Worm (Caenorhabditis elegans): ENCODE results near the gene W04E12.4.

The W04E12.4 gene

ce11 chrV:19759282-19759681, 15.9 kb downstream of the W04E12.4 start:
- TF ChIP-seq lin-15B (tag; optimal IDR thresholded peaks at IDR 0.05) (no peak), fkh-10 (GFP tag; optimal IDR thresholded peaks at IDR 0.05) (no peak), nhr-67 (tag; optimal IDR thresholded peaks at IDR 0.05) (no peak), egl-27 (tag; optimal IDR thresholded peaks at IDR 0.05) (no peak), hmg-11 (tag; optimal IDR thresholded peaks at IDR 0.05) (no peak), unc-39 (tag; optimal IDR thresholded peaks at IDR 0.05) (no peak), ztf-4 (tag; optimal IDR thresholded peaks at IDR 0.05) (no peak), lin-39 (tag; optimal IDR thresholded peaks at IDR 0.05) (no peak), nhr-12 (tag; optimal IDR thresholded peaks at IDR 0.05) (no peak), ceh-28 (tag; optimal IDR thresholded peaks at IDR 0.05) (no peak), fos-1 (tag; optimal IDR thresholded peaks at IDR 0.05) (no peak)

- TF ChIP-seq ceh-9 (tag; optimal IDR thresholded peaks at IDR 0.05) (no peak), ZK546.5 (tag; optimal IDR thresholded peaks at IDR 0.05) (no peak), elt-1 (tag; optimal IDR thresholded peaks at IDR 0.05) (no peak), zag-1 (tag; optimal IDR thresholded peaks at IDR 0.05) (no peak), nhr-43 (tag; optimal IDR thresholded peaks at IDR 0.05; ENCODE audit: poor library complexity, severe bottlenecking) (no peak), lin-15B (tag; optimal IDR thresholded peaks at IDR 0.05) (no peak), unc-62 (GFP tag; optimal IDR thresholded peaks at IDR 0.05) (no peak), fkh-10 (GFP tag; optimal IDR thresholded peaks at IDR 0.05) (no peak), nhr-28 (tag; optimal IDR thresholded peaks at IDR 0.05) (no peak), fkh-2 (tag; optimal IDR thresholded peaks at IDR 0.05) (no peak), nhr-76 (tag; optimal IDR thresholded peaks at IDR 0.05) (no peak), jun-1 (tag; optimal IDR thresholded peaks at IDR 0.05) (no peak), pha-4 (tag; optimal IDR thresholded peaks at IDR 0.05) (no peak), ama-1 (optimal IDR thresholded peaks at IDR 0.05) (no peak), egl-27 (tag; optimal IDR thresholded peaks at IDR 0.05) (no peak), nhr-11 (tag; optimal IDR thresholded peaks at IDR 0.05) (no peak), ztf-11 (tag; optimal IDR thresholded peaks at IDR 0.05) (no peak)
These were observed 17.3 kb downstream of the W04E12.4 start, which contains the start of gene M162.5 for ce11 chrV:19760751-19761150. Gene M162.5, plus strand, starts transcription at chrV:19761051.

- TF ChIP-seq egl-5 (tag; optimal IDR thresholded peaks at IDR 0.05) (no peak), nfya-1 (tag; optimal IDR thresholded peaks at IDR 0.05; ENCODE audit: insufficient read depth) (peak; percentile 62)
These were observed 24.3 kb downstream of the W04E12.4 start for ce11 chrV:19767719-19768118.

ce11 chrV:19771660-19772059, 28.3 kb downstream of the W04E12.4 start, which contains the start of gene M162.15:
Gene M162.15, minus strand, starts transcription at chrV:19771760.
- TF ChIP-seq nhr-237 (tag; optimal IDR thresholded peaks at IDR 0.05) (no peak), daf-12 (tag; optimal IDR thresholded peaks at IDR 0.05) (no peak), ama-1 (optimal IDR thresholded peaks at IDR 0.05) (no peak), nhr-67 (tag; optimal IDR thresholded peaks at IDR 0.05) (no peak), nhr-11 (tag; optimal IDR thresholded peaks at IDR 0.05) (no peak), elt-3 (tag; optimal IDR thresholded peaks at IDR 0.05) (no peak), ceh-82 (tag; optimal IDR thresholded peaks at IDR 0.05) (no peak), unc-62 (GFP tag; optimal IDR thresholded peaks at IDR 0.05) (no peak), ceh-16 (tag; optimal IDR thresholded peaks at IDR 0.05) (no peak), ztf-11 (tag; optimal IDR thresholded peaks at IDR 0.05) (no peak), lsy-12 (tag; optimal IDR thresholded peaks at IDR 0.05) (no peak), ceh-9 (tag; optimal IDR thresholded peaks at IDR 0.05) (no peak), fkh-2 (tag; optimal IDR thresholded peaks at IDR 0.05) (no peak), egl-27 (tag; optimal IDR thresholded peaks at IDR 0.05) (no peak), elt-1 (tag; optimal IDR thresholded peaks at IDR 0.05) (no peak), snpc-4 (tag; optimal IDR thresholded peaks at IDR 0.05) (no peak), lin-15B (tag; optimal IDR thresholded peaks at IDR 0.05) (no peak)

ce11 chrV:19777227-19777626, 33.8 kb downstream of the W04E12.4 start, which contains the start of gene fbxa-118:
Gene fbxa-118, minus strand, starts transcription at chrV:19777327.
- TF ChIP-seq fkh-2 (tag; optimal IDR thresholded peaks at IDR 0.05), result no peak
- no peak for TF ChIP-seq lin-39 (tag; optimal IDR thresholded peaks at IDR 0.05)
- no peak for TF ChIP-seq nhr-11 (tag; optimal IDR thresholded peaks at IDR 0.05)
- no peak for TF ChIP-seq eor-1 (tag; optimal IDR thresholded peaks at IDR 0.05)
- TF ChIP-seq nhr-28 (tag; optimal IDR thresholded peaks at IDR 0.05), result no peak
- TF ChIP-seq lin-15B (tag; optimal IDR thresholded peaks at IDR 0.05), result no peak
- TF ChIP-seq ceh-28 (tag; optimal IDR thresholded peaks at IDR 0.05), result no peak
- TF ChIP-seq nhr-25 (tag; optimal IDR thresholded peaks at IDR 0.05), result no peak
- no peak for TF ChIP-seq mdl-1 (tag; optimal IDR thresholded peaks at IDR 0.05)
- TF ChIP-seq ceh-16 (tag; optimal IDR thresholded peaks at IDR 0.05), result no peak
- TF ChIP-seq zag-1 (tag; optimal IDR thresholded peaks at IDR 0.05), result no peak
- TF ChIP-seq tbx-2 (tag; optimal IDR thresholded peaks at IDR 0.05), result no peak
- TF ChIP-seq lsy-12 (tag; optimal IDR thresholded peaks at IDR 0.05), result no peak
